Worm (Caenorhabditis elegans) whole organism, early embryonic: ENCODE data around the gene xbx-9.

Source experiments
- B0310.2 ChIP-seq: sonication (generic microtip); optimal IDR thresholded peaks from 2 replicates; lab custom pipeline; 2016; ENCODE audit warnings: mild to moderate bottlenecking, missing genetic modification characterization, missing compliant biosample characterization
- F13C5.2 ChIP-seq: sonication (generic microtip); optimal IDR thresholded peaks from 2 replicates; lab custom pipeline; 2017; ENCODE audit warnings: mild to moderate bottlenecking, missing genetic modification characterization, inconsistent platforms, missing compliant biosample characterization
- aly-1 ChIP-seq: sonication (generic microtip); optimal IDR thresholded peaks from 2 replicates; lab custom pipeline; 2016; ENCODE audit warnings: missing genetic modification characterization, missing compliant biosample characterization
- ama-1 ChIP-seq: fragments of 150-350 bp; optimal IDR thresholded peaks from 2 replicates; lab custom pipeline; 2014
- ceh-13 ChIP-seq: fragments of 200-800 bp; sonication (Bioruptor generic); optimal IDR thresholded peaks from 2 replicates; lab custom pipeline; 2018; ENCODE audit warnings: mild to moderate bottlenecking, missing genetic modification characterization, missing compliant biosample characterization
- ceh-36 ChIP-seq: sonication (generic microtip); optimal IDR thresholded peaks from 2 replicates; lab custom pipeline; 2016; ENCODE audit warnings: missing genetic modification characterization, inconsistent platforms, missing compliant biosample characterization
- ets-7 ChIP-seq: sonication (generic microtip); optimal IDR thresholded peaks from 2 replicates; lab custom pipeline; 2016; ENCODE audit warnings: missing genotype, missing genetic modification characterization, missing compliant biosample characterization
- flt-1 ChIP-seq: fragments of 200-800 bp; sonication (Bioruptor generic); IDR thresholded peaks from 2 replicates; pipeline ENCODE4 v1.3.6; 2022; ENCODE audit warnings: missing genetic modification characterization, missing compliant biosample characterization
- hmbx-1 ChIP-seq: sonication (generic microtip); optimal IDR thresholded peaks from 2 replicates; lab custom pipeline; 2016; ENCODE audit warnings: mild to moderate bottlenecking, missing genetic modification characterization, missing compliant biosample characterization
- hmg-4 ChIP-seq: fragments of 200-800 bp; sonication (Bioruptor generic); optimal IDR thresholded peaks from 2 replicates; lab custom pipeline; 2018; ENCODE audit warnings: mild to moderate bottlenecking, missing genetic modification characterization, missing compliant biosample characterization
- hnd-1 ChIP-seq: sonication (generic microtip); optimal IDR thresholded peaks from 2 replicates; lab custom pipeline; 2016; ENCODE audit warnings: missing genetic modification characterization, missing compliant biosample characterization
- pes-1 ChIP-seq: fragments of 200-800 bp; sonication (Bioruptor generic); IDR thresholded peaks from 2 replicates; pipeline ENCODE4 v1.3.6; 2022; ENCODE audit warnings: missing genetic modification reagents, missing genetic modification characterization, missing compliant biosample characterization
- scrt-1 ChIP-seq: fragments of 200-800 bp; sonication (Bioruptor generic); IDR thresholded peaks from 2 replicates; pipeline ENCODE4 v1.3.6; 2022; ENCODE audit warnings: missing genetic modification characterization, missing compliant biosample characterization
- sea-1 ChIP-seq: fragments of 200-800 bp; sonication (Bioruptor generic); conservative IDR thresholded peaks from 2 replicates; pipeline ENCODE4 v1.3.6; 2022; ENCODE audit warnings: missing genetic modification characterization, missing compliant biosample characterization
- tbx-11 ChIP-seq: fragments of 200-800 bp; sonication (Bioruptor generic); IDR thresholded peaks from 2 replicates; pipeline ENCODE4 v1.3.6; 2022; ENCODE audit warnings: missing genetic modification characterization, missing compliant biosample characterization
- tbx-37 ChIP-seq: fragments of 200-800 bp; sonication (Bioruptor generic); conservative IDR thresholded peaks from 2 replicates; pipeline ENCODE4 v1.3.6; 2022; ENCODE audit warnings: missing genetic modification reagents, missing genetic modification characterization, missing compliant biosample characterization
- tra-4 ChIP-seq: sonication (generic microtip); optimal IDR thresholded peaks from 2 replicates; lab custom pipeline; 2017; ENCODE audit warnings: missing genetic modification characterization, missing compliant biosample characterization

The xbx-9 gene

DNA sequence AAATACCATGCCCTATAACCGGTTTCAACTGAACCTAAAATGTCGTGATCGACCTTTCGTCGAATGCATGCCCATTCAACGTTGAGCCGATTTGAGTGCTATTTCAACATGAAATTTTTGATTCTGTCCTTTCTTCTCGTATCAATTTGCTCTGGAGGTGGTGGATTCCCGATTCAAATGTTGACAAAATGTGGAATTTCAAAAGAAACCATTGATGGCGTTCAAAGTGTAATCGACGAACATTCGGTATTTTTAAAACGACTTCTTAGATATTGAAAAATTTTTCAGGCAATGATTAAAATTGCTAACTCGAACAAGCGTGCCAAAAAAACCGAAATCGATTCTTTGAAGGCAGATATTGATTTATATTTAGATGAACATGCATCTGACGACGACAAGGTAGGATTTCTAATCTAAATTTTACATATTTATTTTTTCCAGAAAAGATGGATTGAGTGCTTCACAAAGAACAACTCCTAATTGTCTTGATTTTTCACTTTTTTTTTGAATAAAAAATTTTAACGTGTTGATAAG lies 6.8 kb upstream of the xbx-9 start, which contains the start of gene R11D1.13:
TSS of gene R11D1.13 (plus strand) at position 51 of the 534 bp plus-strand sequence.
- no peak for TF ChIP-seq sea-1 (GFP tag; lab: Robert Waterston, UW)
- TF ChIP-seq aly-1 (tag; lab: Kevin White, UChicago) = no peak
- no peak for TF ChIP-seq hmbx-1 (tag; lab: Kevin White, UChicago)
- TF ChIP-seq ets-7 (tag; lab: Kevin White, UChicago) = no peak
- TF ChIP-seq F13C5.2 (tag; lab: Kevin White, UChicago) = no peak
- TF ChIP-seq flt-1 = no peak
- TF ChIP-seq scrt-1 (GFP tag; lab: Robert Waterston, UW) = no peak
- no peak for TF ChIP-seq ama-1 (lab: Kevin White, UChicago)
- TF ChIP-seq ceh-13 (GFP tag; lab: Kevin White, UChicago) = no peak
- no peak for TF ChIP-seq hnd-1 (tag; lab: Kevin White, UChicago)
- TF ChIP-seq tra-4 (tag; lab: Kevin White, UChicago) = no peak

DNA sequence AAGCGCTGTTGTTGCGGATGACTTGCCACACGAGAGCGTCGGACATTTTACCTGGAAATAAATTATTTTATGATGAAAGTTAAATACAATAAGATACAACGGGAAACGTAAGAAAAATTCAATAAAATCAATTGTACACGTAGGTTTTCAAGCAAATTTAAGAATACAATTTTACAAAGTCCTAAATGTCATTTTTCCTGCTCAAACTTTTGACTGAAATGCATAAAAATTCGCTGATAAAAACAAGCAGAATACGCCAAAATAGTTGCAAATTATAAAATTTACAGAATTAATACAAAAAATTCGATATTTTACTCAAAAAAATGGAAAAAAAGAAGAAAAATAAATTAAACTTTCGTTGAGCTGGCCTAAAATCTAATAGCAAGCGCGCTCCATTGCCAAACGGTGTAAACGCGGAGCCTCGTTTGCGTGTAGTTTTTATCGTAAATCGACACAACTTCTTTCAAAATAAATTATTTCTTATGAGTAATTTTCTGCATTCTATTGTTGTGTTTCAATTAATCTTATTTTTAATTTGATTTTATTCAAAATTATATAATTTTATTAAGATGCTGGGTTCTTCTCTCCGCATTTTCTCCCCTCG lies 5.8 kb upstream of the xbx-9 start, which contains the start of the genes rpl-28 and mrpl-49:
TSS of gene rpl-28 (minus strand) at position 51 of the 604 bp plus-strand sequence.
TSS of gene mrpl-49 (plus strand) at position 570 of the 604 bp plus-strand sequence.
- no peak for TF ChIP-seq ceh-36 (tag; lab: Kevin White, UChicago)
- no peak for TF ChIP-seq ama-1 (lab: Kevin White, UChicago)
- peak; percentile 33 for TF ChIP-seq F13C5.2 (tag; lab: Kevin White, UChicago)
- no peak for TF ChIP-seq sea-1 (GFP tag; lab: Robert Waterston, UW)
- no peak for TF ChIP-seq pes-1 (GFP tag; lab: Robert Waterston, UW)
- TF ChIP-seq hmg-4 = no peak
- no peak for TF ChIP-seq hmbx-1 (tag; lab: Kevin White, UChicago)
- TF ChIP-seq hnd-1 (tag; lab: Kevin White, UChicago) = no peak
- no peak for TF ChIP-seq aly-1 (tag; lab: Kevin White, UChicago)

DNA sequence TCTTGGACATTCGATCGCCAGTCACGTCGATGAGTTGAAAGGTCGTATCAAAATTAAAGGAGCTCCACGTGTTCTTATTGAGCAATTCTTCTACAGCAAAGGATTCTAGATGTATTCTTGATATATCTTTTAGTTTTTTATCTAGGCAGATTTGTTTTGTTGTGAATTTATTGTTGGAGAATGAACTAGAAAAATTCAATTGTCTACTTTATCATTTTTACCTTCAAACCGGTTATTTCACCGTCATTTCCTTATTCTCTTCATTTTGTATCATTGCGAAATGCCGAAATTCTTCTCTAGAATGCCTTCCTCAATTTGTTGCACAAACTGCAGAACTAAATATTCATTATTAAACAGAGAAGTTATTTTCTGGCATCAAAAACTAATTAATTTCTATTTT lies 4.8 kb upstream of the xbx-9 start, which contains the start of gene R11D1.10:
TSS of gene R11D1.10 (plus strand) at position 301 of the 400 bp plus-strand sequence.
- TF ChIP-seq ceh-13 (GFP tag; lab: Kevin White, UChicago) (no peak), tbx-11 (GFP tag; lab: Robert Waterston, UW) (no peak), pes-1 (GFP tag; lab: Robert Waterston, UW) (no peak), F13C5.2 (tag; lab: Kevin White, UChicago) (no peak), scrt-1 (GFP tag; lab: Robert Waterston, UW) (no peak), B0310.2 (no peak)

DNA sequence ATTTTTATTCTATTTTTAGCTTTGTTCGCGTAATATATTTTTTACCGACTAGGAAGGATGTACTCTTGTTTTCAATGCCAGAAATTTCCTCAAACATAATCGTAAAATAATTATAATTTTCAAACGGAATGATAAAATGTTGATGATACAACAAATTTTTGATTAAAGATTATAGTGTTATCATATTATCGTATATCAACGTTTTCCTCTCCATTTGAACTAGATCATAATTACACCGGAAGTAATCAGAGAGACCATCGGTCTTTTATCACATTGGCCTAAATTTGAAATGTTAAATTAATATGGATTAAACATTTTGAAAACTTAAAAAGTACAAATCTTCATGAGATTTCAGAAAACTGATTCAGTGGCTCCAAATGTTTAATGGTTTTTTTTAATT lies 1.3 kb upstream of the xbx-9 start:
- TF ChIP-seq tbx-11 (GFP tag; lab: Robert Waterston, UW) (no peak), pes-1 (GFP tag; lab: Robert Waterston, UW) (no peak), scrt-1 (GFP tag; lab: Robert Waterston, UW) (no peak), tra-4 (tag; lab: Kevin White, UChicago) (no peak), flt-1 (no peak), sea-1 (GFP tag; lab: Robert Waterston, UW) (no peak), hnd-1 (tag; lab: Kevin White, UChicago) (no peak), hmbx-1 (tag; lab: Kevin White, UChicago) (no peak), F13C5.2 (tag; lab: Kevin White, UChicago) (no peak), tbx-37 (GFP tag; lab: Robert Waterston, UW) (no peak), ceh-13 (GFP tag; lab: Kevin White, UChicago) (no peak), ets-7 (tag; lab: Kevin White, UChicago) (no peak), ceh-36 (tag; lab: Kevin White, UChicago) (no peak), ama-1 (lab: Kevin White, UChicago) (no peak), B0310.2 (no peak), aly-1 (tag; lab: Kevin White, UChicago) (no peak), hmg-4 (no peak)

DNA sequence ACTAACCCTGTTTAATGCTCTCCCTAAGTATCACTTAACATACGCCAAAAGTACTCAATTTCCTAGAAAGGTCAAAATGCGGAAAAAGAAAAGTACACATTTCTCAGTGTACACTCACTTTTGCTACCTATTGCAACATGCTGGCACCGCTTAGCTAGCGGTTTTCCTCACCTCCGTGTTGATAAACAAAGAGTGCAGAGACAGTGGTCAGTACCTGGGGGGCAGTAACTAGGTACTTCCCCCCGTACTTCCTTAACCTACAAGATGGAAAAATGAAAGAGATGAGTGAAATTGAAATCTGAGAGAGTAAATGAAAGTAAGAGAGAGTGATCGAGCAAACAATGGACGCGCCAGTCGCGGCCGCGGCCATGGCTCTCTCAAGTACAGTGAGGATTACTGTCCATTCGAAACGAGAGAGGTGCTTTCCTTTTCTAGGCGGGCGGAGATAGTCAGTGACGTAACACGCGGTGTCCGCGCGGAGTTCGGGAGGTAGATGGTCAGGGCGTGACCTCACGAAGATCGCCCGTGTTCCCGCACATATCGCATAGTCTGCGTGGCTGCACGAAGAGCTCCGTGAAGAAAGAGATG lies 2.3 kb downstream of the xbx-9 start, which contains the start of gene cky-1:
TSS of gene cky-1 (plus strand) at position 538 of the 588 bp plus-strand sequence.
- TF ChIP-seq sea-1 (GFP tag; lab: Robert Waterston, UW) = no peak

DNA sequence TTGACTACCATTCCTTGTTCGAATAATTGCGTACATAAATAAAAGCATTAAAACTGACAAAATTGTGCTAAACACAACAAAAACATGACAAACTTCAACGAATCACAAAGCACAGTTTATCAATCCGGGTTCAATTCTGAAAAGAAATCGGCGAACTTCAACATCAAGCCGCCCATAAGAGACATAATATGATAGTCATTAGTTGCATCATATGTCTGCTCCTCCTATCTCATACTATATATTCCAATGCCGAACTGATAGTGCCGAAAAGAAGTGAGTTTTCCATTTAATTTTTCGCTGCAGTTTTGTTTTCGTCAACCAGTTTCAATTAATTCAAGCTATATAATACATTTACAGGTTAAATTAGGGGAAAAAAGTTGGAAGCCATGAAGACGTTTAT lies 7.7 kb downstream of the xbx-9 start, which contains the start of gene hrg-7:
TSS of gene hrg-7 (plus strand) at position 358 of the 400 bp plus-strand sequence.
- TF ChIP-seq tra-4 (tag; lab: Kevin White, UChicago) = no peak

DNA sequence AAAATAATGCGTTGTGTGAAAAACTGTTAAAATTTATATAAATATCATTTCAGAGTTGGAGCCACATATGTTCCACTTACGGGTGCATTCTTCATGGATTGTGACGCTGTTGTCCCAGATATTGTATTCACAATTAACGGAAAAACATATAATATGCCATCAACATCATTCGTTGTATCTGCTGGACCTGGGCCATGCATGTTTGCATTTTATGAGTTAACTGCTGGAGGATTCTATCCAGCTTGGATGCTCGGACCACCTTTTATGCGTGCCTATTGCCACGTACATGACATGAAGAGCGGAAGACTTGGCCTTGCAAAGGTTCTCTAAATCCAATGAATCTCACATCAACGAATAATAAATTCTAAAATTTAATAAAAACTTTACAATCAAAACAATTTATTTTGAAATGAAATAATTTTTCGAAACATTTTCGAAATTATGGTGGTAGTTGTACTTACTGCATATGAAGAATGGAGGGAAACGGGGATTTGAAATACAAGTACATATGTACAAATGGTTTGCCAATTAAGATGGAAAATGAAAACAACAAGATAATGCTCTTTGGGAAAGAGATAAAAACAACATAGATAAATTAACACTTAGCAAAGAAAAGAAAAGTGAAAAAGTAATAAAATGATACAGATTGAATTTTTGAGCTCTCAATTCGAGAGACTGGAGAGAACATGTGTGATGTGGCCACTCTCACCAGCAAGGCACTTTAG lies 9.9 kb downstream of the xbx-9 start:
- no peak for TF ChIP-seq hmbx-1 (tag; lab: Kevin White, UChicago)
- TF ChIP-seq scrt-1 (GFP tag; lab: Robert Waterston, UW) = no peak
- TF ChIP-seq pes-1 (GFP tag; lab: Robert Waterston, UW) = no peak
- no peak for TF ChIP-seq tra-4 (tag; lab: Kevin White, UChicago)
- TF ChIP-seq aly-1 (tag; lab: Kevin White, UChicago) = no peak
- no peak for TF ChIP-seq flt-1
- TF ChIP-seq F13C5.2 (tag; lab: Kevin White, UChicago) = no peak
- no peak for TF ChIP-seq ama-1 (lab: Kevin White, UChicago)
- no peak for TF ChIP-seq hmg-4
- no peak for TF ChIP-seq ceh-36 (tag; lab: Kevin White, UChicago)
